Worm (Caenorhabditis elegans) whole organism, mixed stage, embryonic: ENCODE results near the gene fem-2.

Experiments used
- M03D4.4 ChIP-seq: sonication (generic microtip); optimal IDR thresholded peaks from 2 replicates; lab custom pipeline; 2017; ENCODE audit warnings: mild to moderate bottlenecking, missing genetic modification characterization, missing compliant biosample characterization
- blmp-1 ChIP-seq: fragments of 150-350 bp; optimal IDR thresholded peaks from 2 replicates; lab custom pipeline; 2014; ENCODE audit warnings: missing biosample characterization, missing genetic modification characterization
- ceh-39 ChIP-seq: fragments of 150-350 bp; optimal IDR thresholded peaks from 2 replicates; lab custom pipeline; 2014; ENCODE audit warnings: missing biosample characterization, missing genetic modification characterization
- ceh-43 ChIP-seq: fragments of 200-800 bp; sonication (Bioruptor generic); optimal IDR thresholded peaks from 2 replicates; lab custom pipeline; 2018; ENCODE audit warnings: mild to moderate bottlenecking, missing genetic modification characterization, moderate library complexity, missing compliant biosample characterization
- ces-1 ChIP-seq: fragments of 150-350 bp; optimal IDR thresholded peaks from 2 replicates; lab custom pipeline; 2014; ENCODE audit warnings: missing biosample characterization, missing genetic modification reagents, missing genetic modification characterization
- cnd-1 ChIP-seq: fragments of 200-800 bp; sonication (Bioruptor generic); optimal IDR thresholded peaks from 2 replicates; lab custom pipeline; 2018; ENCODE audit warnings: mild to moderate bottlenecking, missing genetic modification characterization, missing compliant biosample characterization
- drap-1 ChIP-seq: fragments of 200-800 bp; sonication (Bioruptor generic); optimal IDR thresholded peaks from 3 replicates; lab custom pipeline; 2018; ENCODE audit warnings: mild to moderate bottlenecking, missing genetic modification characterization, missing compliant biosample characterization
- elt-1 ChIP-seq: sonication (generic microtip); optimal IDR thresholded peaks from 2 replicates; lab custom pipeline; 2017; ENCODE audit warnings: missing genetic modification characterization, mild to moderate bottlenecking, missing compliant biosample characterization, antibody characterized with exemption, moderate library complexity, borderline replicate concordance; ENCODE audit not compliant: insufficient read depth
- elt-3 ChIP-seq: fragments of 150-350 bp; optimal IDR thresholded peaks from 2 replicates; lab custom pipeline; 2014; ENCODE audit warnings: missing biosample characterization, missing genetic modification characterization
- flh-1 ChIP-seq: fragments of 200-800 bp; sonication (Bioruptor generic); optimal IDR thresholded peaks from 2 replicates; lab custom pipeline; 2018; ENCODE audit warnings: mild to moderate bottlenecking, missing genetic modification characterization, moderate library complexity, missing compliant biosample characterization
- ham-2 ChIP-seq: fragments of 200-800 bp; sonication (Bioruptor generic); optimal IDR thresholded peaks from 2 replicates; lab custom pipeline; 2018; ENCODE audit warnings: mild to moderate bottlenecking, missing genetic modification characterization, missing compliant biosample characterization
- hlh-1 ChIP-seq: fragments of 150-350 bp; optimal IDR thresholded peaks from 2 replicates; lab custom pipeline; 2014; ENCODE audit warnings: missing biosample characterization, missing genetic modification reagents, missing genetic modification characterization
- lin-32 ChIP-seq: fragments of 200-800 bp; sonication (Bioruptor generic); optimal IDR thresholded peaks from 2 replicates; lab custom pipeline; 2018; ENCODE audit warnings: mild to moderate bottlenecking, missing genetic modification characterization, missing compliant biosample characterization
- lsy-2 ChIP-seq: fragments of 150-350 bp; optimal IDR thresholded peaks from 2 replicates; lab custom pipeline; 2014; ENCODE audit warnings: missing biosample characterization, missing genetic modification characterization
- mab-5 ChIP-seq: fragments of 150-350 bp; optimal IDR thresholded peaks from 2 replicates; lab custom pipeline; 2014; ENCODE audit warnings: missing biosample characterization, missing genetic modification characterization
- mls-2 ChIP-seq: sonication (generic microtip); optimal IDR thresholded peaks from 2 replicates; lab custom pipeline; 2016; ENCODE audit warnings: mild to moderate bottlenecking, missing genetic modification characterization, moderate library complexity, missing compliant biosample characterization
- nhr-12 ChIP-seq: fragments of 150-350 bp; optimal IDR thresholded peaks from 2 replicates; lab custom pipeline; 2014; ENCODE audit warnings: missing biosample characterization, missing genetic modification characterization
- nhr-2 ChIP-seq: fragments of 150-350 bp; optimal IDR thresholded peaks from 2 replicates; lab custom pipeline; 2014; ENCODE audit warnings: missing biosample characterization, missing genetic modification characterization
- nhr-237 ChIP-seq: fragments of 150-350 bp; optimal IDR thresholded peaks from 2 replicates; lab custom pipeline; 2014; ENCODE audit warnings: missing biosample characterization, missing genetic modification characterization
- nhr-28 ChIP-seq: fragments of 150-350 bp; optimal IDR thresholded peaks from 2 replicates; lab custom pipeline; 2014; ENCODE audit warnings: missing biosample characterization, missing genetic modification characterization
- nhr-76 ChIP-seq: sonication (generic microtip); optimal IDR thresholded peaks from 2 replicates; lab custom pipeline; 2017; ENCODE audit warnings: missing biosample characterization, missing genetic modification characterization
- pha-4 ChIP-seq: fragments of 150-350 bp; optimal IDR thresholded peaks from 2 replicates; lab custom pipeline; 2018; ENCODE audit warnings: missing biosample characterization, missing genetic modification reagents, missing genetic modification characterization
- sem-2 ChIP-seq: fragments of 200-800 bp; sonication (Bioruptor generic); optimal IDR thresholded peaks from 2 replicates; lab custom pipeline; 2018; ENCODE audit warnings: mild to moderate bottlenecking, missing genetic modification characterization, missing compliant biosample characterization
- tbx-8 ChIP-seq: fragments of 200-800 bp; sonication (Bioruptor generic); optimal IDR thresholded peaks from 2 replicates; lab custom pipeline; 2018; ENCODE audit warnings: mild to moderate bottlenecking, missing genetic modification characterization, moderate library complexity, missing compliant biosample characterization
- unc-120 ChIP-seq: sonication (generic microtip); optimal IDR thresholded peaks from 2 replicates; lab custom pipeline; 2017; ENCODE audit warnings: missing genetic modification characterization, missing compliant biosample characterization; ENCODE audit not compliant: poor library complexity, severe bottlenecking
- unc-39 ChIP-seq: fragments of 150-350 bp; optimal IDR thresholded peaks from 2 replicates; lab custom pipeline; 2014; ENCODE audit warnings: missing biosample characterization, missing genetic modification characterization
- unc-62 ChIP-seq: fragments of 150-350 bp; optimal IDR thresholded peaks from 2 replicates; lab custom pipeline; 2014; ENCODE audit warnings: missing biosample characterization, missing genetic modification reagents, missing genetic modification characterization
- zip-8 ChIP-seq: fragments of 150-350 bp; optimal IDR thresholded peaks from 2 replicates; lab custom pipeline; 2014; ENCODE audit warnings: missing biosample characterization, missing genetic modification characterization

The fem-2 gene

ce11 chrIII:623754-624153 is 10.7 kb downstream of the fem-2 start (continued):
- TF ChIP-seq elt-3 (tag; lab: Kevin White, UChicago) = peak; percentile 72
- TF ChIP-seq unc-120 = peak; percentile 99
- TF ChIP-seq nhr-2 (tag; lab: Kevin White, UChicago) = peak; percentile 41
- TF ChIP-seq lsy-2 (tag; lab: Kevin White, UChicago) = peak; percentile 40
- no peak for TF ChIP-seq nhr-28

ce11 chrIII:620204-620718 is 14.2 kb downstream of the fem-2 start, which contains the start of gene T19C3.4:
T19C3.4 (minus strand) TSS chrIII:620254.
- TF ChIP-seq mls-2 (no peak), ceh-43 (GFP tag; lab: Kevin White, UChicago) (no peak), drap-1 (GFP tag; lab: Kevin White, UChicago) (no peak), ceh-39 (tag; lab: Kevin White, UChicago) (no peak), ham-2 (GFP tag; lab: Kevin White, UChicago) (no peak), ces-1 (GFP tag; lab: Kevin White, UChicago) (no peak), nhr-76 (tag; lab: Kevin White, UChicago) (no peak), hlh-1 (no peak), unc-39 (no peak), elt-1 (tag; lab: Kevin White, UChicago) (no peak), lsy-2 (tag; lab: Kevin White, UChicago) (no peak), nhr-237 (tag; lab: Kevin White, UChicago) (no peak), pha-4 (tag; lab: Kevin White, UChicago) (no peak), flh-1 (GFP tag; lab: Kevin White, UChicago) (no peak), blmp-1 (tag; lab: Kevin White, UChicago) (no peak), cnd-1 (tag; lab: Kevin White, UChicago) (no peak)
- TF ChIP-seq, all 35 proteins: peak for 0

- TF ChIP-seq nhr-12 (no peak), M03D4.4 (no peak), ceh-43 (GFP tag; lab: Kevin White, UChicago) (no peak), nhr-76 (tag; lab: Kevin White, UChicago) (no peak), unc-62 (no peak), elt-1 (tag; lab: Kevin White, UChicago) (no peak), lin-32 (GFP tag; lab: Kevin White, UChicago) (no peak)
- TF ChIP-seq, all 35 proteins: peak for 0
These were observed 17.0 kb downstream of the fem-2 start, which contains the start of gene T19C3.2 for ce11 chrIII:617467-617866. T19C3.2 (minus strand) TSS chrIII:617567.

ce11 chrIII:614447-614846 is 20.0 kb downstream of the fem-2 start, which contains the start of gene T19C3.3:
T19C3.3 (minus strand) TSS chrIII:614547.
- TF ChIP-seq unc-39 (no peak), sem-2 (GFP tag; lab: Kevin White, UChicago) (no peak), nhr-2 (tag; lab: Kevin White, UChicago) (no peak), blmp-1 (tag; lab: Kevin White, UChicago) (no peak), flh-1 (GFP tag; lab: Kevin White, UChicago) (no peak), zip-8 (tag; lab: Kevin White, UChicago) (no peak), hlh-1 (no peak), mab-5 (no peak)

ce11 chrIII:612759-613158 is 21.7 kb downstream of the fem-2 start:
- peak; percentile 53 for TF ChIP-seq ces-1 (GFP tag; lab: Kevin White, UChicago)
- TF ChIP-seq sem-2 (GFP tag; lab: Kevin White, UChicago) = no peak

ce11 chrIII:611900-612299 is 22.5 kb downstream of the fem-2 start:
- no peak for TF ChIP-seq tbx-8 (GFP tag; lab: Kevin White, UChicago)
- TF ChIP-seq ces-1 (GFP tag; lab: Kevin White, UChicago) = peak; percentile 96

- no peak for TF ChIP-seq flh-1 (GFP tag; lab: Kevin White, UChicago)
- no peak for TF ChIP-seq mab-5
- TF ChIP-seq tbx-8 (GFP tag; lab: Kevin White, UChicago) = no peak
- no peak for TF ChIP-seq unc-39
These were observed 24.9 kb downstream of the fem-2 start, which contains the start of gene best-17 for ce11 chrIII:609549-609948. best-17 (minus strand) TSS chrIII:609649.
